Worm (Caenorhabditis elegans) whole organism, midembryonic: ENCODE data around the gene R05H5.3.
"Not testable (repeated sequence)": the region's sequence is repeated elsewhere in the genome, so short reads cannot be mapped to it uniquely, and the experiment has no call there.

Experiments used
- T22C8.4 ChIP-seq: fragments of 200-800 bp; sonication (Bioruptor generic); IDR thresholded peaks from 2 replicates; pipeline ENCODE4 v1.3.6; 2022; ENCODE audit warnings: missing genetic modification characterization, missing compliant biosample characterization
- cog-1 ChIP-seq: sonication (generic microtip); optimal IDR thresholded peaks from 2 replicates; lab custom pipeline; 2016; ENCODE audit warnings: missing genetic modification characterization, missing compliant biosample characterization
- flt-1 ChIP-seq: fragments of 200-800 bp; sonication (Bioruptor generic); IDR thresholded peaks from 2 replicates; pipeline ENCODE4 v1.3.6; 2022; ENCODE audit warnings: missing genetic modification characterization, missing compliant biosample characterization
- klf-2 ChIP-seq: fragments of 200-800 bp; sonication (Bioruptor generic); conservative IDR thresholded peaks from 2 replicates; pipeline ENCODE4 v1.3.6; 2022; ENCODE audit warnings: missing genetic modification reagents, missing genetic modification characterization, missing compliant biosample characterization
- ref-1 ChIP-seq: fragments of 200-800 bp; sonication (Bioruptor generic); conservative IDR thresholded peaks from 2 replicates; pipeline ENCODE4 v1.3.6; 2022; ENCODE audit warnings: missing genetic modification reagents, missing genetic modification characterization, missing compliant biosample characterization
- tab-1 ChIP-seq: fragments of 200-800 bp; sonication (Bioruptor generic); IDR thresholded peaks from 2 replicates; pipeline ENCODE4 v1.3.6; 2022; ENCODE audit warnings: missing genetic modification characterization, missing compliant biosample characterization
- ztf-23 ChIP-seq: fragments of 200-800 bp; sonication (Bioruptor generic); IDR thresholded peaks from 2 replicates; pipeline ENCODE4 v1.3.6; 2022; ENCODE audit warnings: missing genetic modification reagents, missing genetic modification characterization, missing compliant biosample characterization
- ztf-29 ChIP-seq: fragments of 200-800 bp; sonication (Bioruptor generic); IDR thresholded peaks from 2 replicates; pipeline ENCODE4 v1.3.6; 2022; ENCODE audit warnings: missing genetic modification reagents, missing genetic modification characterization, missing compliant biosample characterization

DNA sequence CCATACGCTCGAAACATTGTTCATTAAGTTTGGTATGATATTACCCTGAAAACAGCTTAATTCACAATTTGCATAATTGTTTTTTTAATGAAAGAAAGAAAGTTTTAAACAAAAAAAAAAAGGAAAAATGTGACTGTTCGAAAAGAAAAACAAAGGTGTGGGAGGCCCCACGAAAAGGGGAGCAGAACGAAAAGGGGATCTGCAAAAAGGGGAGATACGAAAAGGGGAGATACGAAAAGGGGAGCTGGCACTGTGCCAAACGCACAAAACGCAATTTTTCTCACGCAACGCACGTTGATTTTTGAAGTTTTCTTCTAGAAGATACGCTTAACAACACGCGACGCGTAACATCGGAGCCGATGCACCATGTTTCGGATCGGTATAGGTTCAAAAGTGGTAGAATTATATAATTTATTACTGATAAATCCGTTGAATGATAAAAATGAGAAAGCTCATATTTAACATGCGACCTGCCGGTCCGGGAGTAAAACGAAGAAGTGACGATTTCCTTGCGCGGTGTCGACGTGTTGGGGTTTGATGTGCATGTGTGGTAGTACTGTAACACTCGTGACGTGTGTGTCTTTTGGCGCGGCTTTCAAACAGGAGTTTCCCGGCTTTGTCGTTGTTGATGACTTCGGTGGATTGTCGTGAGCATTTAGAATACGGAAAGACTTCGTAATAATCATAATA is 50.3 kb downstream of the R05H5.3 start, which contains the start of gene nrde-2:
- peak; percentile 41; the same call in 1 of the 2 replicates for TF ChIP-seq ref-1 (GFP tag; lab: Robert Waterston, UW)
- peak; percentile 64; the same call in 1 of the 2 replicates for TF ChIP-seq klf-2 (GFP tag; lab: Robert Waterston, UW)
- not testable (repeated sequence) for TF ChIP-seq cog-1; ztf-29 (GFP tag; lab: Robert Waterston, UW); tab-1; T22C8.4 (GFP tag; lab: Robert Waterston, UW)
- peak; percentile 80 for TF ChIP-seq flt-1
- peak; percentile 87 for TF ChIP-seq ztf-23 (GFP tag; lab: Robert Waterston, UW)
